Fruit fly (Drosophila melanogaster) whole organism, embryonic: ENCODE data around the gene CG12123.
A peak's percentile ranks its signal among the peaks of the same experiment; 100 is the strongest.

Experiments used
- Awh ChIP-seq: fragments of 200-800 bp; sonication (Bioruptor generic); IDR thresholded peaks from 2 replicates; pipeline ENCODE4, ENCODE4 v1.3.6; 2022; ENCODE audit warnings: missing biosample characterization, missing genetic modification characterization
- Blimp-1 ChIP-seq: fragments of 200-800 bp; sonication (Bioruptor generic); optimal IDR thresholded peaks from 3 replicates; lab custom pipeline; 2018; ENCODE audit warnings: missing biosample characterization, missing genetic modification characterization, mild to moderate bottlenecking, moderate library complexity, missing genetic modification reagents
- CG10462 ChIP-seq: fragments of 200-800 bp; sonication (Bioruptor generic); optimal IDR thresholded peaks from 2 replicates; lab custom pipeline; 2016; ENCODE audit warnings: missing biosample characterization, missing genetic modification characterization
- CG10565 ChIP-seq: fragments of 200-800 bp; sonication (Bioruptor generic); optimal IDR thresholded peaks from 3 replicates; lab custom pipeline; 2016; ENCODE audit warnings: missing biosample characterization, mild to moderate bottlenecking, missing genetic modification characterization
- CG11085 ChIP-seq: fragments of 200-800 bp; sonication (Bioruptor generic); IDR thresholded peaks from 2 replicates; pipeline ENCODE4 v1.3.6; 2022; ENCODE audit warnings: missing biosample characterization, missing genetic modification characterization
- CG11247 ChIP-seq: fragments of 200-800 bp; sonication (Bioruptor generic); IDR thresholded peaks from 2 replicates; pipeline ENCODE4 v1.3.6; 2022; ENCODE audit warnings: missing biosample characterization, missing genetic modification characterization
- CG11560 ChIP-seq: fragments of 200-800 bp; sonication (Bioruptor generic); IDR thresholded peaks from 3 replicates; pipeline ENCODE4 v1.3.6; 2022; ENCODE audit warnings: missing biosample characterization, missing genetic modification characterization
- CG12744 ChIP-seq: fragments of 200-800 bp; sonication (Bioruptor generic); optimal IDR thresholded peaks from 2 replicates; lab custom pipeline; 2016; ENCODE audit warnings: missing biosample characterization, missing genetic modification characterization
- CG14860 ChIP-seq: fragments of 200-800 bp; sonication (Bioruptor generic); IDR thresholded peaks from 3 replicates; pipeline ENCODE4 v1.3.6; 2022; ENCODE audit warnings: missing biosample characterization, missing genetic modification characterization; ENCODE audit not compliant: partially characterized antibody
- CG1603 ChIP-seq: fragments of 200-800 bp; sonication (Bioruptor generic); optimal IDR thresholded peaks from 2 replicates; lab custom pipeline; 2019; ENCODE audit warnings: missing biosample characterization, mild to moderate bottlenecking, missing genetic modification characterization, moderate library complexity
- CG16815 ChIP-seq: fragments of 200-800 bp; sonication (Bioruptor generic); optimal IDR thresholded peaks from 3 replicates; lab custom pipeline; 2017; ENCODE audit warnings: missing biosample characterization, mild to moderate bottlenecking, missing genetic modification characterization
- CG17385 ChIP-seq: fragments of 200-800 bp; sonication (Bioruptor generic); optimal IDR thresholded peaks from 3 replicates; lab custom pipeline; 2018; ENCODE audit warnings: missing biosample characterization, mild to moderate bottlenecking, missing genetic modification characterization
- CG17568 ChIP-seq: fragments of 200-800 bp; sonication (Bioruptor generic); optimal IDR thresholded peaks from 2 replicates; lab custom pipeline; 2018; ENCODE audit warnings: missing biosample characterization, mild to moderate bottlenecking, missing genetic modification characterization, moderate library complexity
- CG34376 ChIP-seq: fragments of 200-800 bp; sonication (Bioruptor generic); optimal IDR thresholded peaks from 2 replicates; lab custom pipeline; 2018; ENCODE audit warnings: missing biosample characterization, mild to moderate bottlenecking, missing genetic modification characterization
- CG43689 ChIP-seq: fragments of 200-800 bp; sonication (Bioruptor generic); IDR thresholded peaks from 2 replicates; pipeline ENCODE4 v1.3.6; 2022; ENCODE audit warnings: missing biosample characterization, missing genetic modification characterization
- CG5180 ChIP-seq: fragments of 200-800 bp; sonication (Bioruptor generic); optimal IDR thresholded peaks from 3 replicates; lab custom pipeline; 2017; ENCODE audit warnings: missing biosample characterization, missing genetic modification characterization, mild to moderate bottlenecking, moderate library complexity, missing genetic modification reagents
- CG5953 ChIP-seq: fragments of 200-800 bp; sonication (Bioruptor generic); IDR thresholded peaks from 2 replicates; pipeline ENCODE4 v1.3.6; 2022; ENCODE audit warnings: missing biosample characterization, missing genetic modification characterization
- CG7556 ChIP-seq: fragments of 200-800 bp; sonication (Bioruptor generic); optimal IDR thresholded peaks from 2 replicates; lab custom pipeline; 2017; ENCODE audit warnings: missing biosample characterization, mild to moderate bottlenecking, missing genetic modification characterization
- CG7963 ChIP-seq: fragments of 200-800 bp; sonication (Bioruptor generic); IDR thresholded peaks from 3 replicates; pipeline ENCODE4 v1.3.6; 2022; ENCODE audit warnings: missing biosample characterization, missing genetic modification characterization; ENCODE audit not compliant: partially characterized antibody
- CG9437 ChIP-seq: fragments of 200-800 bp; sonication (Bioruptor generic); optimal IDR thresholded peaks from 2 replicates; lab custom pipeline; 2018; ENCODE audit warnings: missing biosample characterization, mild to moderate bottlenecking, missing genetic modification characterization
- CG9609 ChIP-seq: fragments of 200-800 bp; sonication (Bioruptor generic); optimal IDR thresholded peaks from 3 replicates; lab custom pipeline; 2016; ENCODE audit warnings: missing biosample characterization, missing genetic modification characterization
- CG9817 ChIP-seq: fragments of 200-800 bp; sonication (Bioruptor generic); optimal IDR thresholded peaks from 2 replicates; lab custom pipeline; 2018; ENCODE audit warnings: missing biosample characterization, mild to moderate bottlenecking, missing genetic modification characterization, moderate library complexity
- CG9932 ChIP-seq: fragments of 200-800 bp; sonication (Bioruptor generic); IDR thresholded peaks from 2 replicates; pipeline ENCODE4 v1.3.6; 2022; ENCODE audit warnings: missing biosample characterization, missing genetic modification characterization
- Elba2 ChIP-seq: fragments of 200-800 bp; sonication (Bioruptor generic); optimal IDR thresholded peaks from 3 replicates; lab custom pipeline; 2016; ENCODE audit warnings: missing biosample characterization, missing genetic modification characterization
- Ets97D ChIP-seq: fragments of 200-800 bp; sonication (Bioruptor generic); optimal IDR thresholded peaks from 3 replicates; lab custom pipeline; 2016; ENCODE audit warnings: missing biosample characterization, missing genetic modification characterization
- Fer3 ChIP-seq: fragments of 200-800 bp; sonication (Bioruptor generic); optimal IDR thresholded peaks from 2 replicates; lab custom pipeline; 2018; ENCODE audit warnings: missing biosample characterization, mild to moderate bottlenecking, missing genetic modification characterization, moderate library complexity
- HLH54F ChIP-seq: fragments of 200-800 bp; sonication (Bioruptor generic); optimal IDR thresholded peaks from 3 replicates; lab custom pipeline; 2016; ENCODE audit warnings: missing biosample characterization, missing genetic modification characterization
- Hr39 ChIP-seq: fragments of >200 bp; optimal IDR thresholded peaks from 2 replicates; lab custom pipeline; 2017
- Hr78 ChIP-seq, 2 experiments: fragments of 200-800 bp in 1 of 2; fragments of >200 bp in 1 of 2; sonication (Bioruptor generic) in 1 of 2; optimal IDR thresholded peaks; 2 replicates each; lab custom pipeline; 2017 to 2019; ENCODE audit warnings: missing biosample characterization in 2 of 2, missing genetic modification characterization in 2 of 2, mild to moderate bottlenecking in 1 of 2, moderate library complexity in 1 of 2
- Jarid2 ChIP-seq: fragments of 200-800 bp; sonication (Bioruptor generic); optimal IDR thresholded peaks from 3 replicates; lab custom pipeline; 2017; ENCODE audit warnings: mild to moderate bottlenecking, missing biosample characterization, missing genetic modification reagents, missing genetic modification characterization
- MTF-1 ChIP-seq: fragments of 200-800 bp; sonication (Bioruptor generic); optimal IDR thresholded peaks from 2 replicates; lab custom pipeline; 2018; ENCODE audit warnings: missing biosample characterization, mild to moderate bottlenecking, missing genetic modification characterization, borderline replicate concordance
- Ssrp ChIP-seq: fragments of 200-800 bp; sonication (Bioruptor generic); optimal IDR thresholded peaks from 2 replicates; lab custom pipeline; 2018; ENCODE audit warnings: missing biosample characterization, mild to moderate bottlenecking, missing genetic modification characterization, moderate library complexity
- Tbp ChIP-seq: fragments of >200 bp; optimal IDR thresholded peaks from 2 replicates; lab custom pipeline; 2018; ENCODE audit warnings: missing biosample characterization, missing genetic modification characterization
- amos ChIP-seq: fragments of 200-800 bp; sonication (Bioruptor generic); IDR thresholded peaks from 2 replicates; pipeline ENCODE4 v1.3.6; 2022; ENCODE audit warnings: missing biosample characterization, missing genetic modification characterization; ENCODE audit not compliant: partially characterized antibody
- cad ChIP-seq: fragments of >200 bp; optimal IDR thresholded peaks from 2 replicates; lab custom pipeline; 2017; ENCODE audit warnings: missing biosample characterization, missing genetic modification characterization
- cas ChIP-seq: fragments of 200-800 bp; sonication (Bioruptor generic); IDR thresholded peaks from 2 replicates; pipeline ENCODE4 v1.3.6; 2022; ENCODE audit warnings: missing biosample characterization, missing genetic modification characterization
- chinmo ChIP-seq: fragments of 200-800 bp; sonication (Bioruptor generic); IDR thresholded peaks from 4 replicates; pipeline ENCODE4 v1.3.6; 2022; ENCODE audit warnings: missing biosample characterization, missing genetic modification characterization; ENCODE audit not compliant: partially characterized antibody
- fd96Cb ChIP-seq: fragments of 200-800 bp; sonication (Bioruptor generic); optimal IDR thresholded peaks from 2 replicates; lab custom pipeline; 2018; ENCODE audit warnings: missing biosample characterization, mild to moderate bottlenecking, missing genetic modification characterization, moderate library complexity
- fru ChIP-seq: fragments of >200 bp; optimal IDR thresholded peaks from 2 replicates; lab custom pipeline; 2017
- hb ChIP-seq: fragments of 200-800 bp; sonication (Bioruptor generic); IDR thresholded peaks from 3 replicates; pipeline ENCODE4 v1.3.6; 2022; ENCODE audit warnings: missing biosample characterization, missing genetic modification characterization; ENCODE audit not compliant: partially characterized antibody
- hbn ChIP-seq: fragments of 200-800 bp; sonication (Bioruptor generic); IDR thresholded peaks from 2 replicates; pipeline ENCODE4 v1.3.6; 2022; ENCODE audit warnings: missing biosample characterization, missing genetic modification characterization; ENCODE audit not compliant: partially characterized antibody
- mam ChIP-seq: fragments of 200-800 bp; sonication (Bioruptor generic); optimal IDR thresholded peaks from 3 replicates; lab custom pipeline; 2016; ENCODE audit warnings: missing biosample characterization, missing genetic modification characterization
- nmo ChIP-seq: fragments of 200-800 bp; sonication (Bioruptor generic); optimal IDR thresholded peaks from 2 replicates; lab custom pipeline; 2018; ENCODE audit warnings: missing biosample characterization, mild to moderate bottlenecking, missing genetic modification characterization, moderate library complexity
- oc ChIP-seq: fragments of 200-800 bp; sonication (Bioruptor generic); optimal IDR thresholded peaks from 2 replicates; lab custom pipeline; 2018; ENCODE audit warnings: missing biosample characterization, mild to moderate bottlenecking, missing genetic modification characterization, moderate library complexity
- pfk ChIP-seq: fragments of 200-800 bp; sonication (Bioruptor generic); optimal IDR thresholded peaks from 2 replicates; lab custom pipeline; 2018; ENCODE audit warnings: missing biosample characterization, mild to moderate bottlenecking, missing genetic modification characterization, moderate library complexity
- ro ChIP-seq: fragments of 200-800 bp; sonication (Bioruptor generic); IDR thresholded peaks from 2 replicates; pipeline ENCODE4 v1.3.6; 2022; ENCODE audit warnings: missing biosample characterization, missing genetic modification characterization
- sens ChIP-seq: fragments of 200-800 bp; sonication (Bioruptor generic); peaks from one replicate; lab custom pipeline; 2016; ENCODE audit warnings: missing biosample characterization, missing genetic modification characterization
- seq ChIP-seq: fragments of 200-800 bp; sonication (Bioruptor generic); IDR thresholded peaks from 2 replicates; pipeline ENCODE4 v1.3.6; 2022; ENCODE audit warnings: missing biosample characterization, missing genetic modification characterization
- sqz ChIP-seq: fragments of 200-800 bp; sonication (Bioruptor generic); optimal IDR thresholded peaks from 3 replicates; lab custom pipeline; 2018; ENCODE audit warnings: missing biosample characterization, mild to moderate bottlenecking, missing genetic modification characterization
- stc ChIP-seq: fragments of 200-800 bp; sonication (Bioruptor generic); IDR thresholded peaks from 2 replicates; pipeline ENCODE4 v1.3.6; 2022; ENCODE audit warnings: missing biosample characterization, missing genetic modification characterization

The CG12123 gene

DNA sequence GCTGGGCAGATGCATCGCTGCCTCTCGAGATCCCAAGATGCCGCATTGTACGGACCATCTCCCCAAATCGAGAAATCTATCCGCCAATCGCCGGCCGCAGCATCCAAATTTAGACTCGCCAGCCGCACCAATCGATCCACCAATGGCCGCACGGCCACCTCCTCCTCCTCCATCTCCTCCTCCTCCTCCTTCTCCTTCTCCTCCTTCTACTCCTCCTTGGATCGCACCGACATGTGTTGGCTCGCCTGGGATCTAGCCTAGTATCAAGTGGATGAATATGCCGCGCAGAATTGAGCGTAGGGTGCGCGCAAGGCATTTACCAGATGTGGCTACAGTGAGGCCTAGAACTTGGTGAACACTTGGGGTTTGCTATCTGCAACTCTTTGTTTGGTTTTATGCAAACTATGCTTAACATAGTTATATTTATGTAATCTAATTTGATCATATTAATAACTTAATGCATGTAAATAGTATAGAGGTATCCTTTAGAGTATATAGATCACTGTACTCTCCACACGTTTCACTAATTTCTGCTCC is 12.9 kb upstream of the CG12123 start, which contains the start of gene org-1 (continued):
- TF ChIP-seq CG9932 (GFP tag; lab: Robert Waterston, UW) (peak; percentile 95), CG11247 (GFP tag; lab: Robert Waterston, UW) (peak; percentile 96), CG1603 (tag; lab: Kevin White, UChicago) (peak; percentile 97), CG17385 (GFP tag; lab: Kevin White, UChicago) (peak; percentile 90), mam (peak; percentile 85), cas (GFP tag; lab: Robert Waterston, UW) (peak; percentile 92), fd96Cb (peak; percentile 97), sens (GFP tag; lab: Kevin White, UChicago) (peak; percentile 98), pfk (GFP tag; lab: Kevin White, UChicago) (peak; percentile 22), seq (peak; percentile 97), Fer3 (peak; percentile 93), oc (tag; lab: Kevin White, UChicago) (peak; percentile 96), Hr39 (lab: Kevin White, UChicago) (peak; percentile 30), Awh (GFP tag; lab: Robert Waterston, UW) (peak; percentile 98), CG5953 (GFP tag; lab: Robert Waterston, UW) (peak; percentile 93), nmo (peak; percentile 97), CG7556 (GFP tag; lab: Kevin White, UChicago) (peak; percentile 90), CG10462 (GFP tag; lab: Kevin White, UChicago) (peak; percentile 91), cad (no peak), sqz (GFP tag; lab: Kevin White, UChicago) (peak; percentile 96), fru (lab: Kevin White, UChicago) (no peak), Blimp-1 (GFP tag; lab: Kevin White, UChicago) (peak; percentile 94), CG9437 (GFP tag; lab: Kevin White, UChicago) (peak; percentile 79), amos (no peak), CG7963 (GFP tag; lab: Robert Waterston, UW) (no peak), stc (peak; percentile 96), chinmo (GFP tag; lab: Robert Waterston, UW) (no peak), CG10565 (GFP tag; lab: Kevin White, UChicago) (peak; percentile 57), Tbp (GFP tag; lab: Kevin White, UChicago) (no peak), hbn (GFP tag; lab: Robert Waterston, UW) (no peak), CG9609 (GFP tag; lab: Kevin White, UChicago) (peak; percentile 65), MTF-1 (GFP tag; lab: Kevin White, UChicago) (peak; percentile 91), hb (GFP tag; lab: Robert Waterston, UW) (no peak), HLH54F (GFP tag; lab: Kevin White, UChicago) (peak; percentile 73), CG16815 (GFP tag; lab: Kevin White, UChicago) (peak; percentile 95), Ssrp (tag; lab: Kevin White, UChicago) (peak; percentile 96), CG14860 (no peak), Ets97D (GFP tag; lab: Kevin White, UChicago) (peak; percentile 57), ro (GFP tag; lab: Robert Waterston, UW) (peak; percentile 94), CG43689 (GFP tag; lab: Robert Waterston, UW) (peak; percentile 94), Jarid2 (peak; percentile 73), CG5180 (GFP tag; lab: Kevin White, UChicago) (peak; percentile 81), Hr78 (GFP tag; optimal IDR thresholded peaks at IDR 0.05; lab: Kevin White, UChicago) (peak in 1 of 2 experiments; percentile 77), CG11085 (peak; percentile 93), CG17568 (GFP tag; lab: Kevin White, UChicago) (peak; percentile 90), CG11560 (peak; percentile 90), Elba2 (GFP tag; lab: Kevin White, UChicago) (peak; percentile 21), CG12744 (GFP tag; lab: Kevin White, UChicago) (peak; percentile 76), CG34376 (GFP tag; lab: Kevin White, UChicago) (peak; percentile 58), CG9817 (tag; lab: Kevin White, UChicago) (peak; percentile 96)
